Worm (Caenorhabditis elegans) whole organism, midembryonic: Measurements from ENCODE around the gene nhr-209.

Experiments used
- cog-1 ChIP-seq: sonication (generic microtip); optimal IDR thresholded peaks from 2 replicates; lab custom pipeline; 2016; ENCODE audit warnings: missing genetic modification characterization, missing compliant biosample characterization
- flt-1 ChIP-seq: fragments of 200-800 bp; sonication (Bioruptor generic); IDR thresholded peaks from 2 replicates; pipeline ENCODE4 v1.3.6; 2022; ENCODE audit warnings: missing genetic modification characterization, missing compliant biosample characterization
- klf-2 ChIP-seq: fragments of 200-800 bp; sonication (Bioruptor generic); conservative IDR thresholded peaks from 2 replicates; pipeline ENCODE4 v1.3.6; 2022; ENCODE audit warnings: missing genetic modification reagents, missing genetic modification characterization, missing compliant biosample characterization
- med-1 ChIP-seq: sonication (generic microtip); optimal IDR thresholded peaks from 2 replicates; lab custom pipeline; 2017; ENCODE audit warnings: missing genetic modification characterization, mild to moderate bottlenecking, missing compliant biosample characterization, antibody characterized with exemption, missing genetic modification reagents; ENCODE audit not compliant: insufficient read depth
- ref-1 ChIP-seq: fragments of 200-800 bp; sonication (Bioruptor generic); conservative IDR thresholded peaks from 2 replicates; pipeline ENCODE4 v1.3.6; 2022; ENCODE audit warnings: missing genetic modification reagents, missing genetic modification characterization, missing compliant biosample characterization
- tab-1 ChIP-seq: fragments of 200-800 bp; sonication (Bioruptor generic); IDR thresholded peaks from 2 replicates; pipeline ENCODE4 v1.3.6; 2022; ENCODE audit warnings: missing genetic modification characterization, missing compliant biosample characterization
- ztf-23 ChIP-seq: fragments of 200-800 bp; sonication (Bioruptor generic); IDR thresholded peaks from 2 replicates; pipeline ENCODE4 v1.3.6; 2022; ENCODE audit warnings: missing genetic modification reagents, missing genetic modification characterization, missing compliant biosample characterization

DNA sequence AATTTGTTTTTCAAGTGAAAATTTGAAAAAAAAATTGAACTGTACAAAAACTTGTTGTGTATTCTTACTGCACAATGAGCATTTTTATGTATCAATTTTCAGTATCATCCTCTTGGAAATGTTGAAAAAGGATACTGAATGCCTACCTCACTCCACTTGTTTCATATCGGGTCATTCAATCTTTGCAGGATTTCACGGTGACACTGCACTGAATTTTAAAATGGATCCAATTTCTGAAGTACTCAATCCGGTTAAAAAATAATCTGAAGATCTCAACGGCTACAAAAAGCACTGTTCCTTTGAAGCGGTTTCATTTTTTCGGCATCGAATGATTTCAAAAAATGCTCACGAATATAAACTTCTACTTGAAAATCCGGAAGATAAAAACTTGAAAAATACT is 40.0 kb downstream of the nhr-209 start:
- TF ChIP-seq med-1 (GFP tag; lab: Kevin White, UChicago) (no peak), flt-1 (no peak), klf-2 (no peak), cog-1 (no peak), ref-1 (GFP tag; lab: Robert Waterston, UW) (no peak), ztf-23 (GFP tag; lab: Robert Waterston, UW) (no peak), tab-1 (no peak)
